Fruit fly (Drosophila melanogaster) Kc167 (cell line): ENCODE results near the gene mei-217.

Source experiments
- Sin3A ChIP-seq: fragments of >200 bp; optimal IDR thresholded peaks from 2 replicates; lab custom pipeline; 2018; ENCODE audit warnings: missing external identifiers
- h ChIP-seq: fragments of >200 bp; optimal IDR thresholded peaks from 3 replicates; lab custom pipeline; 2018; ENCODE audit warnings: missing external identifiers

- TF ChIP-seq Sin3A (lab: Kevin White, UChicago), result no peak
- TF ChIP-seq h (lab: Kevin White, UChicago), result no peak
These were observed 51.5 kb downstream of the mei-217 start, which contains the start of the genes CG16700 and CG4991 for dm6 chrX:17091062-17091904.
